Worm (Caenorhabditis elegans) whole organism, L4 larva: ENCODE measurements around the gene W02B3.7.

ENCODE experiments used
- F49E8.2 ChIP-seq: sonication (generic microtip); optimal IDR thresholded peaks from 2 replicates; lab custom pipeline; 2016; ENCODE audit warnings: missing compliant biosample characterization, mild to moderate bottlenecking, missing genetic modification characterization, borderline replicate concordance
- Y75B8A.6 ChIP-seq: fragments of 200-800 bp; sonication (Bioruptor generic); IDR thresholded peaks from 2 replicates; pipeline ENCODE4 v1.3.6; 2022; ENCODE audit warnings: missing genetic modification reagents, missing genetic modification characterization, missing compliant biosample characterization
- ceh-82 ChIP-seq: sonication (generic microtip); optimal IDR thresholded peaks from 2 replicates; lab custom pipeline; 2017; ENCODE audit warnings: missing biosample characterization, missing genetic modification characterization
- ctbp-1 ChIP-seq: fragments of 200-800 bp; sonication (Bioruptor generic); IDR thresholded peaks from 2 replicates; pipeline ENCODE4 v1.3.6; 2022; ENCODE audit warnings: missing genetic modification reagents, missing genetic modification characterization, missing compliant biosample characterization
- dmd-8 ChIP-seq: fragments of 200-800 bp; sonication (Bioruptor generic); IDR thresholded peaks from 2 replicates; pipeline ENCODE4 v1.3.6; 2022; ENCODE audit warnings: missing genetic modification characterization, missing compliant biosample characterization
- dpl-1 ChIP-seq: fragments of 150-350 bp; optimal IDR thresholded peaks from 2 replicates; lab custom pipeline; 2014; ENCODE audit warnings: missing biosample characterization, missing genetic modification reagents, missing genetic modification characterization
- egl-43 ChIP-seq: fragments of 200-800 bp; sonication (Bioruptor generic); IDR thresholded peaks from 2 replicates; pipeline ENCODE4 v1.3.6; 2022; ENCODE audit warnings: missing genetic modification reagents, missing genetic modification characterization, missing compliant biosample characterization
- lin-38 ChIP-seq: fragments of 200-800 bp; sonication (Bioruptor generic); IDR thresholded peaks from 2 replicates; pipeline ENCODE4 v1.3.6; 2022; ENCODE audit warnings: missing genetic modification reagents, missing genetic modification characterization, missing compliant biosample characterization
- lsy-2 ChIP-seq, 2 experiments: fragments of 150-350 bp in 1 of 2; sonication (generic microtip) in 1 of 2; optimal IDR thresholded peaks; 2 replicates each; lab custom pipeline; 2014 to 2017; ENCODE audit warnings: missing biosample characterization in 2 of 2, missing genetic modification characterization in 2 of 2
- madf-5 ChIP-seq, 2 experiments: fragments of 200-800 bp; sonication (Bioruptor generic); IDR thresholded peaks; 2 replicates each; pipeline ENCODE4 v1.3.6; 2022; ENCODE audit warnings: missing compliant biosample characterization in 2 of 2, missing genetic modification characterization in 2 of 2
- nhr-41 ChIP-seq: fragments of 200-800 bp; sonication (Bioruptor generic); IDR thresholded peaks from 2 replicates; pipeline ENCODE4 v1.3.6; 2022; ENCODE audit warnings: missing genetic modification reagents, missing genetic modification characterization, missing compliant biosample characterization
- nhr-76 ChIP-seq: fragments of 150-350 bp; optimal IDR thresholded peaks from 2 replicates; lab custom pipeline; 2014; ENCODE audit warnings: missing biosample characterization, missing genetic modification characterization
- nhr-77 ChIP-seq: fragments of 150-350 bp; optimal IDR thresholded peaks from 2 replicates; lab custom pipeline; 2014; ENCODE audit warnings: missing biosample characterization, missing genetic modification characterization
- spr-3 ChIP-seq: fragments of 200-800 bp; sonication (Bioruptor generic); optimal IDR thresholded peaks from 2 replicates; lab custom pipeline; 2018; ENCODE audit warnings: mild to moderate bottlenecking, missing genetic modification characterization, missing compliant biosample characterization
- zag-1 ChIP-seq: fragments of 150-350 bp; optimal IDR thresholded peaks from 2 replicates; lab custom pipeline; 2014; ENCODE audit warnings: missing biosample characterization, missing genetic modification characterization

W02B3.7 gene

ce11 chrIII:640198-640803 lies 51.5 kb downstream of the W02B3.7 start, which contains the start of the genes tag-266 and tag-267 (continued):
- no peak for TF ChIP-seq madf-5 (GFP tag; IDR thresholded peaks at IDR 0.05; lab: Robert Waterston, UW)
- no peak for TF ChIP-seq nhr-76
- TF ChIP-seq ceh-82 (tag; lab: Kevin White, UChicago), result no peak
- peak in 1 of 2 experiments; percentile 73 for TF ChIP-seq lsy-2 (tag; optimal IDR thresholded peaks at IDR 0.05; lab: Kevin White, UChicago)
- peak; percentile 91 for TF ChIP-seq nhr-77 (tag; lab: Kevin White, UChicago)
- no peak for TF ChIP-seq dmd-8
- TF ChIP-seq ctbp-1 (GFP tag; lab: Robert Waterston, UW), result no peak
- TF ChIP-seq zag-1 (tag; lab: Kevin White, UChicago), result no peak
- peak; percentile 43 for TF ChIP-seq dpl-1
- TF ChIP-seq F49E8.2 (tag; lab: Kevin White, UChicago), result no peak
- TF ChIP-seq nhr-41 (GFP tag; lab: Robert Waterston, UW), result no peak

ce11 chrIII:638319-638718 lies 53.5 kb downstream of the W02B3.7 start, which contains the start of gene sbds-1:
Gene sbds-1, minus strand, starts transcription at chrIII:638419.
- TF ChIP-seq lin-38 (GFP tag; lab: Robert Waterston, UW) (0 out of 2 replicates have a peak, but pooled peaks have one; percentile 7), egl-43 (no peak), Y75B8A.6 (GFP tag; lab: Robert Waterston, UW) (no peak), spr-3 (no peak)
